Fruit fly (Drosophila melanogaster): ENCODE results near the gene Tak1.
A peak's percentile ranks its signal among the peaks of the same experiment; 100 is the strongest.

Tak1 gene

DNA sequence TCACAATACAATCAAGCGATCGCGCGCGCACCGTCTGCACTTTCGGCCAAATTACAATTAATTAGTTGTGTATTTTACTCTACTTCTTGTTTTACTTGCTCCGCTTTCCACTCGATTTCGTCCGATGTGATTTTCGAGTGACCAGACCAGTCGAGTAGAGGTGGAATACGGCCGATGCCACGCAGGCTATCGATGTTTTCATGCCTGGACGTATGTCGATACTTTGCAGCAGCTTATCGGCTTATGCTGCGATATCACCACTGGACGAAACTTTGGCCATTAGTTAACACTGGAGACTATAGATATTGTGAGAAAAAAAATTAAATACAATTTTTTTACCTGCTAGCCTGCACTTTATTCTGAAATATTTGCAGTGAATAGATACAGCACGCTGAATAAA, 14.2 kb downstream of the Tak1 start, which contains the start of gene RhoGAP19D (continued):
- TF ChIP-seq kay (GFP tag; optimal IDR thresholded peaks at IDR 0.05) (peak; percentile 40), Hr39 (optimal IDR thresholded peaks at IDR 0.05) (no peak), CG14014 (GFP tag; IDR thresholded peaks at IDR 0.05) (peak; percentile 32; the same call in 1 of the 2 replicates), Optix (GFP tag; IDR thresholded peaks at IDR 0.05) (0 out of 3 replicates have a peak, but pooled peaks have one; percentile 53), Spps (tag; optimal IDR thresholded peaks at IDR 0.05) (no peak), HLHmδ (GFP tag; optimal IDR thresholded peaks at IDR 0.05) (peak; percentile 49), CG4730 (GFP tag; IDR thresholded peaks at IDR 0.05) (no peak), ssp (GFP tag; IDR thresholded peaks at IDR 0.05) (peak; percentile 59), CG17912 (GFP tag; optimal IDR thresholded peaks at IDR 0.05) (no peak), gcm (GFP tag; optimal IDR thresholded peaks at IDR 0.05) (no peak), HmgZ (tag; optimal IDR thresholded peaks at IDR 0.05) (peak; percentile 78), Deaf1 (tag; optimal IDR thresholded peaks at IDR 0.05) (peak; percentile 7), zen2 (GFP tag; IDR thresholded peaks at IDR 0.05; ENCODE audit: partially characterized antibody) (peak; percentile 93), CG8359 (GFP tag; optimal IDR thresholded peaks at IDR 0.05; ENCODE audit: borderline replicate concordance) (no peak), nerfin-1 (tag; optimal IDR thresholded peaks at IDR 0.05) (no peak), Elba2 (GFP tag; optimal IDR thresholded peaks at IDR 0.05) (no peak), CG17328 (GFP tag; IDR thresholded peaks at IDR 0.05) (no peak), luna (GFP tag; optimal IDR thresholded peaks at IDR 0.05) (peak; percentile 64), CG11085 (GFP tag; IDR thresholded peaks at IDR 0.05) (peak; percentile 73), Mes4 (GFP tag; optimal IDR thresholded peaks at IDR 0.05) (no peak), grn (GFP tag; optimal IDR thresholded peaks at IDR 0.05) (no peak), rib (GFP tag; IDR thresholded peaks at IDR 0.05) (0 out of 2 replicates have a peak, but pooled peaks have one; percentile 38), CG32767 (GFP tag; IDR thresholded peaks at IDR 0.05) (no peak), CG11093 (GFP tag; IDR thresholded peaks at IDR 0.05) (no peak), Fer2 (tag; optimal IDR thresholded peaks at IDR 0.05) (no peak), CG14667 (GFP tag; IDR thresholded peaks at IDR 0.05) (peak; percentile 47; the same call in 1 of the 2 replicates), Lim3 (GFP tag; IDR thresholded peaks at IDR 0.05) (no peak), CG16779 (GFP tag; IDR thresholded peaks at IDR 0.05) (peak; percentile 58), zf30C (GFP tag; optimal IDR thresholded peaks at IDR 0.05) (peak; percentile 17), CG34224 (GFP tag; IDR thresholded peaks at IDR 0.05; ENCODE audit: partially characterized antibody) (peak; percentile 88), CHES-1-like (GFP tag; optimal IDR thresholded peaks at IDR 0.05) (peak; percentile 67), ind (GFP tag; optimal IDR thresholded peaks at IDR 0.05) (peak; percentile 66), Six4 (GFP tag; optimal IDR thresholded peaks at IDR 0.05) (no peak), CG16863 (GFP tag; optimal IDR thresholded peaks at IDR 0.05) (peak; percentile 41), CG12744 (GFP tag; optimal IDR thresholded peaks at IDR 0.05) (peak; percentile 43), bowl (GFP tag; IDR thresholded peaks at IDR 0.05) (no peak), crol (GFP tag; IDR thresholded peaks at IDR 0.05) (0 out of 2 replicates have a peak, but pooled peaks have one; percentile 10), Xrp1 (GFP tag; IDR thresholded peaks at IDR 0.05) (peak; percentile 53; the same call in 1 of the 2 replicates), phol (tag; optimal IDR thresholded peaks at IDR 0.05) (peak; percentile 40), CG7556 (GFP tag; optimal IDR thresholded peaks at IDR 0.05) (no peak), CG15073 (GFP tag; optimal IDR thresholded peaks at IDR 0.05) (no peak), Doc2 (GFP tag; IDR thresholded peaks at IDR 0.05) (no peak), CG10654 (GFP tag; optimal IDR thresholded peaks at IDR 0.05) (peak; percentile 29), Rx (GFP tag; IDR thresholded peaks at IDR 0.05) (peak; percentile 53), CG32772 (GFP tag; IDR thresholded peaks at IDR 0.05) (peak; percentile 68), maf-S (GFP tag; optimal IDR thresholded peaks at IDR 0.05) (peak; percentile 37), gt (GFP tag; IDR thresholded peaks at IDR 0.05) (no peak), HLH54F (GFP tag; optimal IDR thresholded peaks at IDR 0.05) (peak; percentile 73), unc-4 (GFP tag; IDR thresholded peaks at IDR 0.05; ENCODE audit: partially characterized antibody) (peak; percentile 86), CG2116 (GFP tag; optimal IDR thresholded peaks at IDR 0.05) (peak; percentile 89), CG10979 (tag; optimal IDR thresholded peaks at IDR 0.05) (no peak), pum (GFP tag; optimal IDR thresholded peaks at IDR 0.05) (peak; percentile 26)
